Fruit fly (Drosophila melanogaster) whole organism, embryonic: ENCODE data around the gene CG31259.
A peak's percentile ranks its signal among the peaks of the same experiment; 100 is the strongest.

ENCODE experiments used
- Abd-B ChIP-seq: fragments of 200-800 bp; sonication (Bioruptor generic); optimal IDR thresholded peaks from 2 replicates; lab custom pipeline; 2018; ENCODE audit warnings: missing biosample characterization, mild to moderate bottlenecking, missing genetic modification characterization, moderate library complexity
- Adf1 ChIP-seq: fragments of 200-800 bp; sonication (Bioruptor generic); IDR thresholded peaks from 2 replicates; pipeline ENCODE4 v1.3.6; 2022; ENCODE audit warnings: missing biosample characterization, missing genetic modification characterization
- Bteb2 ChIP-seq: fragments of 200-800 bp; sonication (Bioruptor generic); optimal IDR thresholded peaks from 2 replicates; lab custom pipeline; 2016; ENCODE audit warnings: missing biosample characterization, missing genetic modification characterization
- CG10274 ChIP-seq: fragments of 200-800 bp; sonication (Bioruptor generic); optimal IDR thresholded peaks from 3 replicates; lab custom pipeline; 2017; ENCODE audit warnings: missing biosample characterization, mild to moderate bottlenecking, missing genetic modification characterization
- CG12236 ChIP-seq: fragments of 200-800 bp; sonication (Bioruptor generic); optimal IDR thresholded peaks from 2 replicates; lab custom pipeline; 2016; ENCODE audit warnings: missing biosample characterization, missing genetic modification characterization
- CG1233 ChIP-seq: fragments of 200-800 bp; sonication (Bioruptor generic); optimal IDR thresholded peaks from 4 replicates; lab custom pipeline; 2018; ENCODE audit warnings: missing biosample characterization, mild to moderate bottlenecking, missing genetic modification characterization
- CG15073 ChIP-seq: fragments of 200-800 bp; sonication (Bioruptor generic); optimal IDR thresholded peaks from 2 replicates; lab custom pipeline; 2016; ENCODE audit warnings: missing biosample characterization, missing genetic modification characterization
- CG15601 ChIP-seq: fragments of 200-800 bp; sonication (Bioruptor generic); optimal IDR thresholded peaks from 3 replicates; lab custom pipeline; 2019; ENCODE audit warnings: missing biosample characterization, mild to moderate bottlenecking, missing genetic modification characterization, moderate library complexity
- CG16815 ChIP-seq: fragments of 200-800 bp; sonication (Bioruptor generic); optimal IDR thresholded peaks from 3 replicates; lab custom pipeline; 2017; ENCODE audit warnings: missing biosample characterization, mild to moderate bottlenecking, missing genetic modification characterization
- CG17385 ChIP-seq: fragments of 200-800 bp; sonication (Bioruptor generic); optimal IDR thresholded peaks from 3 replicates; lab custom pipeline; 2018; ENCODE audit warnings: missing biosample characterization, mild to moderate bottlenecking, missing genetic modification characterization
- CG2199 ChIP-seq: fragments of 200-800 bp; sonication (Bioruptor generic); IDR thresholded peaks from 3 replicates; pipeline ENCODE4 v1.3.6; 2022; ENCODE audit warnings: missing biosample characterization, missing genetic modification characterization
- CG2202 ChIP-seq: fragments of 200-800 bp; sonication (Bioruptor generic); optimal IDR thresholded peaks from 2 replicates; lab custom pipeline; 2018; ENCODE audit warnings: missing biosample characterization, mild to moderate bottlenecking, missing genetic modification characterization
- CG31441 ChIP-seq: fragments of 200-800 bp; sonication (Bioruptor generic); IDR thresholded peaks from 2 replicates; pipeline ENCODE4 v1.3.6; 2022; ENCODE audit warnings: missing biosample characterization, missing genetic modification characterization
- CG3163 ChIP-seq: fragments of 200-800 bp; sonication (Bioruptor generic); optimal IDR thresholded peaks from 3 replicates; lab custom pipeline; 2016; ENCODE audit warnings: missing biosample characterization, missing genetic modification characterization
- CG3281 ChIP-seq: fragments of 200-800 bp; sonication (Bioruptor generic); optimal IDR thresholded peaks from 3 replicates; lab custom pipeline; 2017; ENCODE audit warnings: missing biosample characterization, mild to moderate bottlenecking, missing genetic modification characterization
- CG33213 ChIP-seq: fragments of 200-800 bp; sonication (Bioruptor generic); optimal IDR thresholded peaks from 3 replicates; lab custom pipeline; 2016; ENCODE audit warnings: missing biosample characterization, missing genetic modification characterization
- CG4820 ChIP-seq: fragments of 200-800 bp; sonication (Bioruptor generic); optimal IDR thresholded peaks from 3 replicates; lab custom pipeline; 2016; ENCODE audit warnings: missing biosample characterization, missing genetic modification characterization
- CG5245 ChIP-seq: fragments of 200-800 bp; sonication (Bioruptor generic); optimal IDR thresholded peaks from 3 replicates; lab custom pipeline; 2016; ENCODE audit warnings: missing biosample characterization, missing genetic modification characterization
- CG8290 ChIP-seq, 3 experiments: fragments of 200-800 bp; sonication (Bioruptor generic); optimal IDR thresholded peaks; 2 replicates each; lab custom pipeline; 2016 to 2019; ENCODE audit warnings: missing biosample characterization in 3 of 3, missing genetic modification characterization in 3 of 3, mild to moderate bottlenecking in 2 of 3, moderate library complexity in 1 of 3
- CG8359 ChIP-seq: fragments of 200-800 bp; sonication (Bioruptor generic); optimal IDR thresholded peaks from 2 replicates; lab custom pipeline; 2017; ENCODE audit warnings: missing biosample characterization, mild to moderate bottlenecking, missing genetic modification characterization, borderline replicate concordance
- Chrac-16 ChIP-seq: fragments of 200-800 bp; sonication (Bioruptor generic); optimal IDR thresholded peaks from 3 replicates; lab custom pipeline; 2016; ENCODE audit warnings: missing biosample characterization, missing genetic modification characterization
- CoRest ChIP-seq: fragments of 200-800 bp; sonication (Bioruptor generic); optimal IDR thresholded peaks from 3 replicates; lab custom pipeline; 2018; ENCODE audit warnings: missing biosample characterization, mild to moderate bottlenecking, missing genetic modification characterization, moderate library complexity
- Doc3 ChIP-seq: fragments of 200-800 bp; sonication (Bioruptor generic); IDR thresholded peaks from 3 replicates; pipeline ENCODE4 v1.3.6; 2022; ENCODE audit warnings: missing biosample characterization, missing genetic modification characterization; ENCODE audit not compliant: partially characterized antibody
- Hr78 ChIP-seq, 2 experiments: fragments of 200-800 bp in 1 of 2; fragments of >200 bp in 1 of 2; sonication (Bioruptor generic) in 1 of 2; optimal IDR thresholded peaks; 2 replicates each; lab custom pipeline; 2017 to 2019; ENCODE audit warnings: missing biosample characterization in 2 of 2, missing genetic modification characterization in 2 of 2, mild to moderate bottlenecking in 1 of 2, moderate library complexity in 1 of 2
- Mes4 ChIP-seq: fragments of 200-800 bp; sonication (Bioruptor generic); optimal IDR thresholded peaks from 2 replicates; lab custom pipeline; 2016; ENCODE audit warnings: missing biosample characterization, missing genetic modification characterization
- Myb ChIP-seq: fragments of 200-800 bp; sonication (Bioruptor generic); optimal IDR thresholded peaks from 2 replicates; lab custom pipeline; 2016; ENCODE audit warnings: missing biosample characterization, missing genetic modification characterization
- NK7.1 ChIP-seq: fragments of 200-800 bp; sonication (Bioruptor generic); optimal IDR thresholded peaks from 3 replicates; lab custom pipeline; 2016; ENCODE audit warnings: missing biosample characterization, missing genetic modification characterization
- Six4 ChIP-seq: fragments of 200-800 bp; sonication (Bioruptor generic); optimal IDR thresholded peaks from 2 replicates; lab custom pipeline; 2016; ENCODE audit warnings: missing biosample characterization, missing genetic modification characterization
- Usf ChIP-seq: fragments of 200-800 bp; sonication (Bioruptor generic); optimal IDR thresholded peaks from 2 replicates; lab custom pipeline; 2017; ENCODE audit warnings: missing genotype, missing biosample characterization, missing genetic modification characterization
- dimm ChIP-seq: fragments of 200-800 bp; sonication (Bioruptor generic); IDR thresholded peaks from 2 replicates; pipeline ENCODE4 v1.3.6; 2022; ENCODE audit warnings: missing biosample characterization, missing genetic modification characterization
- dmrt11E ChIP-seq: fragments of 200-800 bp; sonication (Bioruptor generic); optimal IDR thresholded peaks from 3 replicates; lab custom pipeline; 2018; ENCODE audit warnings: missing biosample characterization, mild to moderate bottlenecking, missing genetic modification characterization, moderate library complexity
- esg ChIP-seq: fragments of 200-800 bp; sonication (Bioruptor generic); conservative IDR thresholded peaks from 2 replicates; pipeline ENCODE4 v1.3.6; 2022; ENCODE audit warnings: missing biosample characterization, missing genetic modification characterization
- exex ChIP-seq: fragments of 200-800 bp; sonication (Bioruptor generic); optimal IDR thresholded peaks from 4 replicates; lab custom pipeline; 2018; ENCODE audit warnings: missing biosample characterization, mild to moderate bottlenecking, missing genetic modification characterization, moderate library complexity
- hbn ChIP-seq: fragments of 200-800 bp; sonication (Bioruptor generic); IDR thresholded peaks from 2 replicates; pipeline ENCODE4 v1.3.6; 2022; ENCODE audit warnings: missing biosample characterization, missing genetic modification characterization; ENCODE audit not compliant: partially characterized antibody
- hkb ChIP-seq, 2 experiments: fragments of 200-800 bp in 1 of 2; fragments of >200 bp in 1 of 2; sonication (Bioruptor generic) in 1 of 2; IDR thresholded peaks in 1 of 2; optimal IDR thresholded peaks in 1 of 2; 2 replicates each; pipeline versions ENCODE4 v1.3.6 to Lab custom; 2017 to 2022; ENCODE audit warnings: missing biosample characterization in 1 of 2, missing genetic modification characterization in 1 of 2
- ind ChIP-seq: fragments of 200-800 bp; sonication (Bioruptor generic); optimal IDR thresholded peaks from 3 replicates; lab custom pipeline; 2016; ENCODE audit warnings: missing biosample characterization, missing genetic modification characterization
- kah ChIP-seq: fragments of 200-800 bp; sonication (Bioruptor generic); optimal IDR thresholded peaks from 2 replicates; lab custom pipeline; 2018; ENCODE audit warnings: missing biosample characterization, mild to moderate bottlenecking, missing genetic modification characterization
- lab ChIP-seq: fragments of 200-800 bp; sonication (Bioruptor generic); optimal IDR thresholded peaks from 3 replicates; lab custom pipeline; 2017; ENCODE audit warnings: missing biosample characterization, missing genetic modification characterization, mild to moderate bottlenecking, moderate library complexity, missing genetic modification reagents
- mld ChIP-seq: fragments of 200-800 bp; sonication (Bioruptor generic); IDR thresholded peaks from 3 replicates; pipeline ENCODE4 v1.3.6; 2022; ENCODE audit warnings: missing biosample characterization, missing genetic modification characterization; ENCODE audit not compliant: partially characterized antibody
- nau ChIP-seq: fragments of 200-800 bp; sonication (Bioruptor generic); optimal IDR thresholded peaks from 3 replicates; lab custom pipeline; 2017; ENCODE audit warnings: missing biosample characterization, mild to moderate bottlenecking, missing genetic modification characterization, missing genetic modification reagents
- pros ChIP-seq: fragments of 200-800 bp; sonication (Bioruptor generic); optimal IDR thresholded peaks from 3 replicates; lab custom pipeline; 2019; ENCODE audit warnings: missing biosample characterization, mild to moderate bottlenecking, missing genetic modification characterization, moderate library complexity
- pzg ChIP-seq: fragments of 200-800 bp; sonication (Bioruptor generic); optimal IDR thresholded peaks from 3 replicates; lab custom pipeline; 2018; ENCODE audit warnings: missing biosample characterization, mild to moderate bottlenecking, missing genetic modification characterization, moderate library complexity
- rib ChIP-seq: fragments of 200-800 bp; sonication (Bioruptor generic); IDR thresholded peaks from 2 replicates; pipeline ENCODE4 v1.3.6; 2022; ENCODE audit warnings: missing biosample characterization, missing genetic modification characterization
- sisA ChIP-seq: fragments of 200-800 bp; sonication (Bioruptor generic); IDR thresholded peaks from 2 replicates; pipeline ENCODE4 v1.3.6; 2022; ENCODE audit warnings: missing biosample characterization, missing genetic modification characterization
- slp2 ChIP-seq: fragments of 200-800 bp; sonication (Bioruptor generic); optimal IDR thresholded peaks from 2 replicates; lab custom pipeline; 2016; ENCODE audit warnings: missing biosample characterization, missing genetic modification characterization
- tap ChIP-seq: fragments of 200-800 bp; optimal IDR thresholded peaks from 3 replicates; lab custom pipeline; 2019; ENCODE audit warnings: missing biosample characterization, mild to moderate bottlenecking, missing genetic modification characterization, moderate library complexity
- tin ChIP-seq: fragments of 200-800 bp; sonication (Bioruptor generic); optimal IDR thresholded peaks from 3 replicates; lab custom pipeline; 2016; ENCODE audit warnings: missing biosample characterization, missing genetic modification characterization
- tio ChIP-seq: fragments of 200-800 bp; sonication (Bioruptor generic); optimal IDR thresholded peaks from 2 replicates; lab custom pipeline; 2017; ENCODE audit warnings: missing biosample characterization, missing genetic modification characterization, inconsistent platforms
- tx ChIP-seq: fragments of 200-800 bp; sonication (Bioruptor generic); optimal IDR thresholded peaks from 2 replicates; lab custom pipeline; 2016; ENCODE audit warnings: missing biosample characterization, missing genetic modification characterization
- unpg ChIP-seq: fragments of 200-800 bp; sonication (Bioruptor generic); optimal IDR thresholded peaks from 3 replicates; lab custom pipeline; 2018; ENCODE audit warnings: missing biosample characterization, mild to moderate bottlenecking, missing genetic modification characterization, moderate library complexity
- yki ChIP-seq: fragments of >200 bp; optimal IDR thresholded peaks from 3 replicates; lab custom pipeline; 2018

Gene CG31259

dm6 chr3R:8563774-8564173, 40.0 kb downstream of the CG31259 start, which contains the start of gene Cenp-C (continued):
- TF ChIP-seq tin (peak; percentile 33), CoRest (tag; lab: Kevin White, UChicago) (peak; percentile 56), Six4 (GFP tag; lab: Kevin White, UChicago) (no peak), tio (no peak), Bteb2 (GFP tag; lab: Kevin White, UChicago) (peak; percentile 18), Usf (GFP tag; lab: Kevin White, UChicago) (no peak), nau (GFP tag; lab: Kevin White, UChicago) (no peak), Myb (GFP tag; lab: Kevin White, UChicago) (peak; percentile 47), ind (GFP tag; lab: Kevin White, UChicago) (peak; percentile 44), CG4820 (GFP tag; lab: Kevin White, UChicago) (no peak), Adf1 (GFP tag; lab: Robert Waterston, UW) (no peak), exex (tag; lab: Kevin White, UChicago) (no peak), CG3281 (GFP tag; lab: Kevin White, UChicago) (no peak), CG2202 (tag; lab: Kevin White, UChicago) (no peak), lab (no peak), CG15073 (GFP tag; lab: Kevin White, UChicago) (no peak), kah (GFP tag; lab: Kevin White, UChicago) (no peak), CG2199 (GFP tag; lab: Robert Waterston, UW) (no peak), CG12236 (no peak), hbn (GFP tag; lab: Robert Waterston, UW) (no peak), mld (GFP tag; lab: Robert Waterston, UW) (no peak), Abd-B (GFP tag; lab: Kevin White, UChicago) (peak; percentile 55), pros (GFP tag; lab: Kevin White, UChicago) (no peak), CG8290 (GFP tag; optimal IDR thresholded peaks at IDR 0.05; lab: Kevin White, UChicago) (no peak), CG8290 (tag; optimal IDR thresholded peaks at IDR 0.05; lab: Kevin White, UChicago) (no peak), pzg (GFP tag; lab: Kevin White, UChicago) (peak; percentile 66), dmrt11E (tag; lab: Kevin White, UChicago) (no peak), sisA (GFP tag; lab: Robert Waterston, UW) (no peak), CG1233 (GFP tag; lab: Kevin White, UChicago) (no peak), CG3163 (GFP tag; lab: Kevin White, UChicago) (no peak), Hr78 (GFP tag; optimal IDR thresholded peaks at IDR 0.05; lab: Kevin White, UChicago) (no peak), esg (no peak), NK7.1 (GFP tag; lab: Kevin White, UChicago) (no peak), Mes4 (GFP tag; lab: Kevin White, UChicago) (peak; percentile 22), CG10274 (GFP tag; lab: Kevin White, UChicago) (no peak), Doc3 (GFP tag; lab: Robert Waterston, UW) (no peak), CG8359 (no peak), slp2 (GFP tag; lab: Kevin White, UChicago) (peak; percentile 7), CG31441 (GFP tag; lab: Robert Waterston, UW) (no peak), Chrac-16 (GFP tag; lab: Kevin White, UChicago) (peak; percentile 14), CG16815 (GFP tag; lab: Kevin White, UChicago) (no peak), CG33213 (GFP tag; lab: Kevin White, UChicago) (peak; percentile 2), hkb (optimal IDR thresholded peaks at IDR 0.05; lab: Kevin White, UChicago) (peak; percentile 69), hkb (GFP tag; IDR thresholded peaks at IDR 0.05; lab: Robert Waterston, UW) (no peak), CG5245 (no peak), CG17385 (GFP tag; lab: Kevin White, UChicago) (no peak), tx (GFP tag; lab: Kevin White, UChicago) (peak; percentile 18), rib (no peak), dimm (GFP tag; lab: Robert Waterston, UW) (no peak), tap (tag; lab: Kevin White, UChicago) (no peak), CG15601 (no peak), unpg (GFP tag; lab: Kevin White, UChicago) (no peak), yki (lab: Kevin White, UChicago) (no peak)
